Fruit fly (Drosophila melanogaster): ENCODE data around the gene CG4884.
"Not testable (repeated sequence)": the region's sequence is repeated elsewhere in the genome, so short reads cannot be mapped to it uniquely, and the experiment has no call there.

DNA sequence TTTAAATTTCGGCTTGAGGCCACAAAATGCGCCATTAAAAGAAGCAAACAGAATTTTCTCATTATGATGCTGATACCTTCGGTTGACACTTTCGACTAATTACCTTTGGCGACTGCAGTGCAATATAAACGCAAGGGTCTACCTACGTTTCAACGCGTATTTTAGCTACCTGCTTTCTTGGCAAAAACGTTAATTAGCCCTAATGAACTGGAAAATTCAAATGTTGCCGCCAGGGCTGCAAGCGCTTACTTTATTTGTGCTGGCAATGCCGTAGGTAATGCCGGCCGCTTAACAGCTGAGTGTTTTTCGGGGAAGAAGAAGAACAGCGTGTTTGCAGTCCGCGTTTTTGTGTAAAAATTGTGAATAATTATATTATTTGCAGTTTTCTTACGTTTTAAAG is 1.4 kb upstream of the CG4884 start, which contains the start of gene CG31253:
- not testable (repeated sequence) for TF ChIP-seq CG31627 (GFP tag; optimal IDR thresholded peaks at IDR 0.05); Lpt (GFP tag; optimal IDR thresholded peaks at IDR 0.05); fd59A (GFP tag; optimal IDR thresholded peaks at IDR 0.05); CG10631 (GFP tag; optimal IDR thresholded peaks at IDR 0.05); CG34406 (GFP tag; optimal IDR thresholded peaks at IDR 0.05); acj6 (GFP tag; optimal IDR thresholded peaks at IDR 0.05); Blimp-1 (GFP tag; optimal IDR thresholded peaks at IDR 0.05); CG6163 (GFP tag; IDR thresholded peaks at IDR 0.05); CG11902 (GFP tag; optimal IDR thresholded peaks at IDR 0.05); CG3032 (tag; optimal IDR thresholded peaks at IDR 0.05); CG8319 (GFP tag; optimal IDR thresholded peaks at IDR 0.05)
